Fruit fly (Drosophila melanogaster): ENCODE data around the gene ppk31.

ppk31 gene

DNA sequence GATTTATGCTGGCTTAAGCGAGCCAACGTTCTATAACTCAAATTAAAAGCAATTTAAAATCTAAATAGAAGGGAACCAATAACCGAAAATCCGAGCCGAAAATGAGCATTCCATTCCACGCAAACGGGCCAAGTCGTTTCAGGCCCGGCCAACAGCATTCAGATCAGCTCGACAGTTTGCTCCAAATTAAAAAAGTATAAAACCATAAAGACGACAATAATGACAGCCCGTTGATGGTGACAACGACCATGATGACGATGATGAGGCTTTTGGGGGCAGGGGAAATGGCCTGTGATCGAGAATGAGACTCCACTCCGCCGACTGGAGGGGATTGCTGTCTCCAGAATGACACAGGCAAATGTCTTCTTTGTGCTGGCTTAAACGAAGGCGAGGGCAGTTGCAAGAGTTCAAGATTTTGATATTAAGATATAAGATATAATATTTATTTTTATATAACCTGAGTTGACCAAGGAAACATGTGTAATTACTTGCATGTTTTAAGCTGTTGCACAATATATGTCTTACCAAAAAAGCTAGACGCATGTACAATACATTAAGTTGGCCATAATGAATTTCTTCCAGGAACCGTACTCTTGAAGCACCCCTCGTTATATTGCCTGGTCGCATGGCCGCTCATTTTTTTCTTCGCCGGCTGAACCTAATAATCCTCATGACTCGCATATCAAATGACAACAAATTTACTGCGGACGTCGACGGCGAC, 41.9 kb downstream of the ppk31 start:
- TF ChIP-seq CG17801 (GFP tag; optimal IDR thresholded peaks at IDR 0.05; ENCODE audit: partially characterized antibody) = no peak

DNA sequence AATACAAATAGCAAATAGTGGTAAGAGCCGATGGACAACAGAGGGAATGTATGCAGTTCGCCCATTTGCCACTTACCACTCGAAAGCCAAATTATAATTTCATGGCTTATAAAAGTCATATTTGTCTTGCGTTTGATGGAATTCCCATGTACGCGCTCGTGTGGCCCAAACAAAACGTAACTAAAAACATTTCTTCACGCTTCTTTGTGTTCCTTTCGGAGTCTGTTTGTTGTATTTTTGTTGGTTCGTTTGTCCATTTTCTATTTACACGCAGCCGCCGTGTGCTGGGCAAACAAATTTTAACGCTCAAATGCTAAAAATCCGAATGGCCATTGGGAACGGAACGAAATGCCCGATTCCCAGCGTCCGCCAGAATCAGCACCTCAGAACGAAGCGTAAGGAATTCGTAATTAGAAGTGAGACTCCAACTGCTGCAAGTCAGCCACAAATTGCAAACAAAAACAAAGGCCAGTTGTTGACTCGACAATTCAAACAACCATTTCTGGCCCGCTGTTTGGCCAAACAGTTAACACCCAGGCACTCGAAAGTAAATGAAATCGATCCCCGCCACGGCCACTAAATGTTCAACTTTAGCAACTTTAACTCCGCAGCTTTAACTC, 45.9 kb downstream of the ppk31 start:
- TF ChIP-seq CG17801 (GFP tag; optimal IDR thresholded peaks at IDR 0.05; ENCODE audit: partially characterized antibody) = no peak

dm6 chr3R:27209561-27210275, 46.8 kb downstream of the ppk31 start:
- TF ChIP-seq CG17801 (GFP tag; optimal IDR thresholded peaks at IDR 0.05; ENCODE audit: partially characterized antibody) = no peak

DNA sequence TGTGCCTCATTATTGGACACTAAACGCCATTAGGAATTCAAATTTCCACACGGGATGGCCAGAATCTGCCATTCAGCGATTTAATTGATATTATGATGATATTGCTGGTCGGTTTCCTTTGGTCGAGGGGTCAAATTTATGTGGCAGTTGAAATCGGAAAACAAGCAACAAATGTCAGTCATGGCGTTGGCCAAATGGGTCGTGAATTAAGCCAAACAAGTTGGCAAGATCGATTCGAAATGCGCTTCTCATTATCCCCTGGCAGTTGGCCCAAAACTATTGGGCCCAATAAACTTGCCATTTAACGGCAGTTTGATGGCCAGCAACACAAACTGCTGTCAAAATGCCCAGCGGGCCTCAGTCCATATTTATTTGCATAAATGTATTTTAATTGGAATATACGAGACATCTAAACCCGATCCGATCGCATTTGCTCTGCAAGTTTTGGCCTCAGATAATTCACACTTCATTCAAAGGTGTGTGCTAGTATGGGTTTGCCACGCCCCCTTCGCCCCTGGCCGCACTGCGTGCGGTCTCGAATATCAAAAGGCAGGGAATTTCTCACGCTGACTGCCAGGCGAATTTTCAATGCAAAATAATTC, 50.2 kb downstream of the ppk31 start:
- no peak for TF ChIP-seq CG17801 (GFP tag; optimal IDR thresholded peaks at IDR 0.05; ENCODE audit: partially characterized antibody)
